Worm (Caenorhabditis elegans) whole organism, L2 larva: ENCODE data around the gene ech-6.

Experiments used
- alr-1 ChIP-seq: fragments of 150-350 bp; optimal IDR thresholded peaks from 2 replicates; lab custom pipeline; 2014; ENCODE audit warnings: missing biosample characterization, missing genetic modification characterization
- ceh-82 ChIP-seq: fragments of 150-350 bp; optimal IDR thresholded peaks from 2 replicates; lab custom pipeline; 2014; ENCODE audit warnings: missing biosample characterization, missing genetic modification characterization
- lin-39 ChIP-seq: fragments of 150-350 bp; optimal IDR thresholded peaks from 2 replicates; lab custom pipeline; 2014; ENCODE audit warnings: missing biosample characterization, missing genetic modification reagents, missing genetic modification characterization
- ztf-4 ChIP-seq: fragments of 150-350 bp; optimal IDR thresholded peaks from 2 replicates; lab custom pipeline; 2014; ENCODE audit warnings: missing biosample characterization, missing genetic modification characterization

ce11 chrIII:9760184-9760583 lies 7.5 kb upstream of the ech-6 start:
- no peak for TF ChIP-seq alr-1 (tag; lab: Kevin White, UChicago)
- no peak for TF ChIP-seq ztf-4 (tag; lab: Kevin White, UChicago)
- TF ChIP-seq lin-39 (tag; lab: Kevin White, UChicago) = no peak
- TF ChIP-seq ceh-82 = no peak
